Fruit fly (Drosophila melanogaster) whole organism, prepupa: ENCODE data around the gene CG5850.

Source experiments
- Blimp-1 ChIP-seq: fragments of 200-800 bp; sonication (Bioruptor generic); optimal IDR thresholded peaks from 3 replicates; lab custom pipeline; 2017; ENCODE audit warnings: missing biosample characterization, missing genetic modification characterization, mild to moderate bottlenecking, moderate library complexity, missing genetic modification reagents
- CG10631 ChIP-seq: fragments of 200-800 bp; sonication (Bioruptor generic); optimal IDR thresholded peaks from 2 replicates; lab custom pipeline; 2016; ENCODE audit warnings: missing biosample characterization, missing genetic modification characterization
- CG11294 ChIP-seq: fragments of 200-800 bp; sonication (Bioruptor generic); IDR thresholded peaks from 2 replicates; pipeline ENCODE4 v1.3.6; 2022; ENCODE audit warnings: missing biosample characterization, missing genetic modification characterization
- CG11762 ChIP-seq: fragments of 200-800 bp; sonication (Bioruptor generic); optimal IDR thresholded peaks from 3 replicates; lab custom pipeline; 2016; ENCODE audit warnings: missing biosample characterization, missing genetic modification characterization; ENCODE audit not compliant: insufficient read depth
- CG1621 ChIP-seq: fragments of 200-800 bp; sonication (Bioruptor generic); optimal IDR thresholded peaks from 3 replicates; lab custom pipeline; 2018; ENCODE audit warnings: missing biosample characterization, mild to moderate bottlenecking, missing genetic modification characterization
- CG32006 ChIP-seq: fragments of 200-800 bp; sonication (Bioruptor generic); optimal IDR thresholded peaks from 3 replicates; lab custom pipeline; 2017; ENCODE audit warnings: missing biosample characterization, mild to moderate bottlenecking, missing genetic modification characterization
- CG34406 ChIP-seq: fragments of 200-800 bp; sonication (Bioruptor generic); optimal IDR thresholded peaks from 3 replicates; lab custom pipeline; 2016; ENCODE audit warnings: missing biosample characterization, missing genetic modification characterization
- CG3919 ChIP-seq: fragments of 200-800 bp; sonication (Bioruptor generic); optimal IDR thresholded peaks from 3 replicates; lab custom pipeline; 2016; ENCODE audit warnings: missing biosample characterization, missing genetic modification characterization
- CG4318 ChIP-seq: fragments of 200-800 bp; sonication (Bioruptor generic); optimal IDR thresholded peaks from 3 replicates; lab custom pipeline; 2017; ENCODE audit warnings: missing biosample characterization, mild to moderate bottlenecking, missing genetic modification characterization
- CG6163 ChIP-seq: fragments of 200-800 bp; sonication (Bioruptor generic); IDR thresholded peaks from 3 replicates; pipeline ENCODE4 v1.3.6; 2022; ENCODE audit warnings: missing biosample characterization, missing genetic modification characterization
- CG6276 ChIP-seq: fragments of 200-800 bp; sonication (Bioruptor generic); optimal IDR thresholded peaks from 2 replicates; lab custom pipeline; 2017; ENCODE audit warnings: missing biosample characterization, mild to moderate bottlenecking, missing genetic modification characterization
- CG6792 ChIP-seq: fragments of 200-800 bp; sonication (Bioruptor generic); optimal IDR thresholded peaks from 3 replicates; lab custom pipeline; 2016; ENCODE audit warnings: missing biosample characterization, missing genetic modification characterization
- CG6808 ChIP-seq: fragments of 200-800 bp; sonication (Bioruptor generic); optimal IDR thresholded peaks from 3 replicates; lab custom pipeline; 2017; ENCODE audit warnings: missing biosample characterization, missing genetic modification characterization, mild to moderate bottlenecking, moderate library complexity, missing genetic modification reagents
- CG8119 ChIP-seq: fragments of 200-800 bp; sonication (Bioruptor generic); IDR thresholded peaks from 3 replicates; pipeline ENCODE4 v1.3.6; 2022; ENCODE audit warnings: missing biosample characterization, missing genetic modification characterization
- CG9139 ChIP-seq: fragments of 200-800 bp; sonication (Bioruptor generic); optimal IDR thresholded peaks from 3 replicates; lab custom pipeline; 2017; ENCODE audit warnings: missing biosample characterization, mild to moderate bottlenecking, missing genetic modification characterization
- Eip75B ChIP-seq: fragments of 200-800 bp; sonication (Bioruptor generic); optimal IDR thresholded peaks from 3 replicates; lab custom pipeline; 2016; ENCODE audit warnings: missing biosample characterization, missing genetic modification characterization
- Eip78C ChIP-seq: fragments of 200-800 bp; sonication (Bioruptor generic); peaks from one replicate; lab custom pipeline; 2016; ENCODE audit warnings: missing biosample characterization, missing genetic modification characterization
- Eip93F ChIP-seq: fragments of 200-800 bp; sonication (Bioruptor generic); optimal IDR thresholded peaks from 2 replicates; lab custom pipeline; 2016; ENCODE audit warnings: missing biosample characterization, mild to moderate bottlenecking, missing genetic modification characterization
- Gug ChIP-seq: fragments of 200-800 bp; sonication (Bioruptor generic); IDR thresholded peaks from 2 replicates; pipeline ENCODE4 v1.3.6; 2022; ENCODE audit warnings: missing biosample characterization, missing genetic modification characterization
- Hr38 ChIP-seq: sonication (Bioruptor generic); optimal IDR thresholded peaks from 2 replicates; lab custom pipeline; 2016; ENCODE audit warnings: missing biosample characterization, missing genetic modification characterization
- Hr39 ChIP-seq: fragments of 200-800 bp; sonication (Bioruptor generic); optimal IDR thresholded peaks from 2 replicates; lab custom pipeline; 2016; ENCODE audit warnings: missing biosample characterization, missing genetic modification characterization
- Met ChIP-seq: fragments of 200-800 bp; sonication (Bioruptor generic); optimal IDR thresholded peaks from 3 replicates; lab custom pipeline; 2016; ENCODE audit warnings: missing biosample characterization, missing genetic modification characterization
- OdsH ChIP-seq: fragments of 200-800 bp; sonication (Bioruptor generic); optimal IDR thresholded peaks from 3 replicates; lab custom pipeline; 2016; ENCODE audit warnings: missing biosample characterization, missing genetic modification characterization
- Smox ChIP-seq: fragments of 200-800 bp; sonication (Bioruptor generic); optimal IDR thresholded peaks from 3 replicates; lab custom pipeline; 2016; ENCODE audit warnings: missing biosample characterization, missing genetic modification characterization
- Sox14 ChIP-seq: fragments of 200-800 bp; sonication (Bioruptor generic); optimal IDR thresholded peaks from 3 replicates; lab custom pipeline; 2016; ENCODE audit warnings: missing biosample characterization, missing genetic modification characterization
- Sox15 ChIP-seq: fragments of 200-800 bp; sonication (Bioruptor generic); optimal IDR thresholded peaks from 3 replicates; lab custom pipeline; 2016; ENCODE audit warnings: missing biosample characterization, missing genetic modification characterization
- acj6 ChIP-seq: fragments of 200-800 bp; sonication (Bioruptor generic); optimal IDR thresholded peaks from 3 replicates; lab custom pipeline; 2016; ENCODE audit warnings: missing biosample characterization, missing genetic modification characterization
- dac ChIP-seq: fragments of 200-800 bp; sonication (Bioruptor generic); optimal IDR thresholded peaks from 2 replicates; lab custom pipeline; 2017; ENCODE audit warnings: missing biosample characterization, mild to moderate bottlenecking, missing genetic modification characterization
- eg ChIP-seq: fragments of 200-800 bp; sonication (Bioruptor generic); IDR thresholded peaks from 3 replicates; pipeline ENCODE4 v1.3.6; 2022; ENCODE audit warnings: missing biosample characterization, missing genetic modification characterization
- fd59A ChIP-seq: fragments of 200-800 bp; sonication (Bioruptor generic); optimal IDR thresholded peaks from 2 replicates; lab custom pipeline; 2017; ENCODE audit warnings: missing biosample characterization, mild to moderate bottlenecking, missing genetic modification characterization, missing genetic modification reagents
- fd85E ChIP-seq: fragments of 200-800 bp; sonication (Bioruptor generic); optimal IDR thresholded peaks from 3 replicates; lab custom pipeline; 2016; ENCODE audit warnings: missing biosample characterization, missing genetic modification characterization
- lz ChIP-seq: fragments of 200-800 bp; sonication (Bioruptor generic); optimal IDR thresholded peaks from 3 replicates; lab custom pipeline; 2016; ENCODE audit warnings: missing biosample characterization, missing genetic modification characterization
- net ChIP-seq: fragments of 200-800 bp; sonication (Bioruptor generic); optimal IDR thresholded peaks from 3 replicates; lab custom pipeline; 2016; ENCODE audit warnings: missing biosample characterization, missing genetic modification characterization
- salr ChIP-seq, 2 experiments: fragments of 200-800 bp; sonication (Bioruptor generic); optimal IDR thresholded peaks; 3 replicates each; lab custom pipeline; 2016 to 2018; ENCODE audit warnings: missing biosample characterization in 2 of 2, missing genetic modification characterization in 2 of 2, mild to moderate bottlenecking in 1 of 2
- ss ChIP-seq, 2 experiments: fragments of 200-800 bp; sonication (Bioruptor generic); optimal IDR thresholded peaks; 2 replicates in 1 of 2; 3 replicates in 1 of 2; lab custom pipeline; 2017 to 2018; ENCODE audit warnings: mild to moderate bottlenecking in 2 of 2, missing biosample characterization in 2 of 2, missing genetic modification characterization in 2 of 2, moderate library complexity in 1 of 2
- svp ChIP-seq: fragments of 200-800 bp; sonication (Bioruptor generic); peaks from one replicate; lab custom pipeline; 2016; ENCODE audit warnings: missing biosample characterization, missing genetic modification characterization
- vri ChIP-seq: fragments of 200-800 bp; sonication (Bioruptor generic); optimal IDR thresholded peaks from 3 replicates; lab custom pipeline; 2016; ENCODE audit warnings: missing biosample characterization, mild to moderate bottlenecking, missing genetic modification characterization

CG5850 gene

dm6 chr2L:9989275-9989674, 25.5 kb upstream of the CG5850 start:
- TF ChIP-seq Hr38 (no peak), Gug (no peak), vri (GFP tag; lab: Kevin White, UChicago) (no peak), svp (GFP tag; lab: Kevin White, UChicago) (peak; percentile 27), Eip93F (no peak)

dm6 chr2L:9988201-9988990, 24.6 kb upstream of the CG5850 start:
- TF ChIP-seq ss (GFP tag; optimal IDR thresholded peaks at IDR 0.05; lab: Kevin White, UChicago): no peak
- TF ChIP-seq Eip78C: peak; percentile 40
- TF ChIP-seq Hr38: no peak
- no peak for TF ChIP-seq CG1621 (tag; lab: Kevin White, UChicago)
- peak; percentile 2 for TF ChIP-seq vri (GFP tag; lab: Kevin White, UChicago)
- peak; percentile 26 for TF ChIP-seq svp (GFP tag; lab: Kevin White, UChicago)
- TF ChIP-seq CG34406: no peak
- TF ChIP-seq CG11294 (GFP tag; lab: Robert Waterston, UW): no peak
- TF ChIP-seq fd85E (GFP tag; lab: Kevin White, UChicago): no peak
- no peak for TF ChIP-seq CG11762 (GFP tag; lab: Kevin White, UChicago)
- TF ChIP-seq fd59A (GFP tag; lab: Kevin White, UChicago): no peak
- no peak for TF ChIP-seq eg (GFP tag; lab: Robert Waterston, UW)
- no peak for TF ChIP-seq OdsH
- no peak for TF ChIP-seq acj6 (GFP tag; lab: Kevin White, UChicago)
- no peak for TF ChIP-seq CG9139 (GFP tag; lab: Kevin White, UChicago)
- TF ChIP-seq net: peak; percentile 10
- TF ChIP-seq Hr39 (GFP tag; lab: Kevin White, UChicago): no peak
- no peak for TF ChIP-seq Eip75B (GFP tag; lab: Kevin White, UChicago)
- no peak for TF ChIP-seq Sox15
- no peak for TF ChIP-seq CG4318 (GFP tag; lab: Kevin White, UChicago)
- no peak for TF ChIP-seq lz (GFP tag; lab: Kevin White, UChicago)
- no peak for TF ChIP-seq CG6792 (GFP tag; lab: Kevin White, UChicago)
- TF ChIP-seq CG3919 (GFP tag; lab: Kevin White, UChicago): no peak
- TF ChIP-seq Met: no peak
- peak; percentile 61 for TF ChIP-seq Blimp-1 (GFP tag; lab: Kevin White, UChicago)
- TF ChIP-seq CG6163 (GFP tag; lab: Robert Waterston, UW): no peak
- no peak for TF ChIP-seq dac (GFP tag; lab: Kevin White, UChicago)
- no peak for TF ChIP-seq Eip93F
- TF ChIP-seq Sox14 (GFP tag; lab: Kevin White, UChicago): no peak
- no peak for TF ChIP-seq Smox (GFP tag; lab: Kevin White, UChicago)
- no peak for TF ChIP-seq CG8119 (GFP tag; lab: Robert Waterston, UW)
- no peak for TF ChIP-seq CG32006 (GFP tag; lab: Kevin White, UChicago)
- no peak for TF ChIP-seq CG6276 (GFP tag; lab: Kevin White, UChicago)
- no peak for TF ChIP-seq CG10631 (GFP tag; lab: Kevin White, UChicago)
- TF ChIP-seq salr (GFP tag; optimal IDR thresholded peaks at IDR 0.05; lab: Kevin White, UChicago): no peak
- TF ChIP-seq CG6808 (GFP tag; lab: Kevin White, UChicago): no peak
